Worm (Caenorhabditis elegans) whole organism, young adult: ENCODE data around the gene ogt-1.

ENCODE experiments used
- F52B5.7 ChIP-seq: sonication (generic microtip); optimal IDR thresholded peaks from 2 replicates; lab custom pipeline; 2016; ENCODE audit warnings: mild to moderate bottlenecking, missing genetic modification characterization, missing compliant biosample characterization
- ZK185.1 ChIP-seq: sonication (generic microtip); optimal IDR thresholded peaks from 2 replicates; lab custom pipeline; 2016; ENCODE audit warnings: mild to moderate bottlenecking, missing genetic modification characterization, missing compliant biosample characterization; ENCODE audit not compliant: poor library complexity, severe bottlenecking
- ama-1 ChIP-seq, 3 experiments: fragments of 150-350 bp in 1 of 3; sonication (generic microtip) in 2 of 3; optimal IDR thresholded peaks; 2 replicates each; lab custom pipeline; 2014 to 2018; ENCODE audit warnings: missing biosample characterization in 2 of 3, missing genetic modification characterization in 2 of 3, missing genetic modification reagents in 2 of 3
- attf-6 ChIP-seq: fragments of 200-800 bp; sonication (Bioruptor generic); IDR thresholded peaks from 2 replicates; pipeline ENCODE4 v1.3.6; 2022; ENCODE audit warnings: missing genetic modification reagents, missing genetic modification characterization, missing compliant biosample characterization
- dpl-1 ChIP-seq: fragments of 150-350 bp; optimal IDR thresholded peaks from 2 replicates; lab custom pipeline; 2014; ENCODE audit warnings: missing biosample characterization, missing genetic modification reagents, missing genetic modification characterization
- efl-1 ChIP-seq: fragments of 150-350 bp; optimal IDR thresholded peaks from 2 replicates; lab custom pipeline; 2014; ENCODE audit warnings: missing biosample characterization, missing genetic modification reagents, missing genetic modification characterization
- sdz-38 ChIP-seq: sonication (generic microtip); optimal IDR thresholded peaks from 2 replicates; lab custom pipeline; 2016; ENCODE audit warnings: missing genotype, missing genetic modification characterization, missing compliant biosample characterization
- unc-130 ChIP-seq: sonication (generic microtip); optimal IDR thresholded peaks from 2 replicates; lab custom pipeline; 2016; ENCODE audit warnings: missing genetic modification reagents, missing genetic modification characterization, missing compliant biosample characterization
- zfh-2 ChIP-seq: fragments of 200-800 bp; sonication (Bioruptor generic); conservative IDR thresholded peaks from 2 replicates; pipeline ENCODE4 v1.3.6; 2022; ENCODE audit warnings: missing genetic modification reagents, missing genetic modification characterization, missing compliant biosample characterization

DNA sequence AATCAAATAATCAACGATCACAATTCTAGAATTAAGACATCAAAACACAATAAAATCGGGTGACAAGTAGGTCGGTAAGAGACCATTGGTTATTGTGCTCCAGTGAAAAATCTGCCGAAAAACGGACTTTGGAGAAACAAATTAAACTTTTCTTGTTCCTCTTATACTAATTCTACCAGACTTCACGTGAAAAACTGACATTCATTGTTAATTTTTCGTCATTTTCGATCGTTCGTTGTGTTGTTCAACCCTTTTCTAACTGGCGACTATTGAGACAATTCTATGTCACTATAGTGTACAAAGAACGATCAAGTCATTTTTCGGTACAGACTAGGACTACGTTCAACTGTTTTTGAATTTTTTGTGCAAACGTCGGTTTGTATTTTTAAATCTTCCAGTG lies 33.1 kb downstream of the ogt-1 start:
- no peak for TF ChIP-seq F52B5.7
- no peak for TF ChIP-seq efl-1 (GFP tag; lab: Kevin White, UChicago)
- TF ChIP-seq sdz-38: no peak
- no peak for TF ChIP-seq ZK185.1 (tag; lab: Kevin White, UChicago)
- no peak for TF ChIP-seq unc-130 (GFP tag; lab: Kevin White, UChicago)
- no peak for TF ChIP-seq attf-6 (GFP tag; lab: Robert Waterston, UW)
- TF ChIP-seq dpl-1: no peak
- no peak for TF ChIP-seq ama-1 (optimal IDR thresholded peaks at IDR 0.05; lab: Kevin White, UChicago)
- no peak for TF ChIP-seq ama-1 (GFP tag; optimal IDR thresholded peaks at IDR 0.05; lab: Kevin White, UChicago)
- TF ChIP-seq zfh-2: no peak
